Worm (Caenorhabditis elegans) whole organism, mixed stage, embryonic: ENCODE results near the gene gfi-1.
A peak's percentile ranks its signal among the peaks of the same experiment; 100 is the strongest.

Experiments used
- M03D4.4 ChIP-seq: sonication (generic microtip); optimal IDR thresholded peaks from 2 replicates; lab custom pipeline; 2017; ENCODE audit warnings: mild to moderate bottlenecking, missing genetic modification characterization, missing compliant biosample characterization
- bed-3 ChIP-seq: fragments of 200-800 bp; sonication (Bioruptor generic); optimal IDR thresholded peaks from 3 replicates; lab custom pipeline; 2018; ENCODE audit warnings: mild to moderate bottlenecking, missing genetic modification characterization, moderate library complexity, missing compliant biosample characterization
- blmp-1 ChIP-seq: fragments of 150-350 bp; optimal IDR thresholded peaks from 2 replicates; lab custom pipeline; 2014; ENCODE audit warnings: missing biosample characterization, missing genetic modification characterization
- ceh-39 ChIP-seq: fragments of 150-350 bp; optimal IDR thresholded peaks from 2 replicates; lab custom pipeline; 2014; ENCODE audit warnings: missing biosample characterization, missing genetic modification characterization
- ceh-43 ChIP-seq: fragments of 200-800 bp; sonication (Bioruptor generic); optimal IDR thresholded peaks from 2 replicates; lab custom pipeline; 2018; ENCODE audit warnings: mild to moderate bottlenecking, missing genetic modification characterization, moderate library complexity, missing compliant biosample characterization
- ces-1 ChIP-seq: fragments of 150-350 bp; optimal IDR thresholded peaks from 2 replicates; lab custom pipeline; 2014; ENCODE audit warnings: missing biosample characterization, missing genetic modification reagents, missing genetic modification characterization
- cnd-1 ChIP-seq: fragments of 200-800 bp; sonication (Bioruptor generic); optimal IDR thresholded peaks from 2 replicates; lab custom pipeline; 2018; ENCODE audit warnings: mild to moderate bottlenecking, missing genetic modification characterization, missing compliant biosample characterization
- drap-1 ChIP-seq: fragments of 200-800 bp; sonication (Bioruptor generic); optimal IDR thresholded peaks from 3 replicates; lab custom pipeline; 2018; ENCODE audit warnings: mild to moderate bottlenecking, missing genetic modification characterization, missing compliant biosample characterization
- elt-1 ChIP-seq: sonication (generic microtip); optimal IDR thresholded peaks from 2 replicates; lab custom pipeline; 2017; ENCODE audit warnings: missing genetic modification characterization, mild to moderate bottlenecking, missing compliant biosample characterization, antibody characterized with exemption, moderate library complexity, borderline replicate concordance; ENCODE audit not compliant: insufficient read depth
- elt-3 ChIP-seq: fragments of 150-350 bp; optimal IDR thresholded peaks from 2 replicates; lab custom pipeline; 2014; ENCODE audit warnings: missing biosample characterization, missing genetic modification characterization
- flh-1 ChIP-seq: fragments of 200-800 bp; sonication (Bioruptor generic); optimal IDR thresholded peaks from 2 replicates; lab custom pipeline; 2018; ENCODE audit warnings: mild to moderate bottlenecking, missing genetic modification characterization, moderate library complexity, missing compliant biosample characterization
- ham-2 ChIP-seq: fragments of 200-800 bp; sonication (Bioruptor generic); optimal IDR thresholded peaks from 2 replicates; lab custom pipeline; 2018; ENCODE audit warnings: mild to moderate bottlenecking, missing genetic modification characterization, missing compliant biosample characterization
- lin-13 ChIP-seq: fragments of 150-350 bp; optimal IDR thresholded peaks from 2 replicates; lab custom pipeline; 2014; ENCODE audit warnings: missing biosample characterization, missing genetic modification characterization
- lin-32 ChIP-seq: fragments of 200-800 bp; sonication (Bioruptor generic); optimal IDR thresholded peaks from 2 replicates; lab custom pipeline; 2018; ENCODE audit warnings: mild to moderate bottlenecking, missing genetic modification characterization, missing compliant biosample characterization
- lsy-2 ChIP-seq: fragments of 150-350 bp; optimal IDR thresholded peaks from 2 replicates; lab custom pipeline; 2014; ENCODE audit warnings: missing biosample characterization, missing genetic modification characterization
- mep-1 ChIP-seq: fragments of 150-350 bp; optimal IDR thresholded peaks from 2 replicates; lab custom pipeline; 2017; ENCODE audit warnings: missing biosample characterization, missing genetic modification reagents, missing genetic modification characterization, inconsistent platforms
- mls-2 ChIP-seq: sonication (generic microtip); optimal IDR thresholded peaks from 2 replicates; lab custom pipeline; 2016; ENCODE audit warnings: mild to moderate bottlenecking, missing genetic modification characterization, moderate library complexity, missing compliant biosample characterization
- nhr-12 ChIP-seq: fragments of 150-350 bp; optimal IDR thresholded peaks from 2 replicates; lab custom pipeline; 2014; ENCODE audit warnings: missing biosample characterization, missing genetic modification characterization
- nhr-2 ChIP-seq: fragments of 150-350 bp; optimal IDR thresholded peaks from 2 replicates; lab custom pipeline; 2014; ENCODE audit warnings: missing biosample characterization, missing genetic modification characterization
- nhr-237 ChIP-seq: fragments of 150-350 bp; optimal IDR thresholded peaks from 2 replicates; lab custom pipeline; 2014; ENCODE audit warnings: missing biosample characterization, missing genetic modification characterization
- nhr-28 ChIP-seq: fragments of 150-350 bp; optimal IDR thresholded peaks from 2 replicates; lab custom pipeline; 2014; ENCODE audit warnings: missing biosample characterization, missing genetic modification characterization
- nhr-76 ChIP-seq: sonication (generic microtip); optimal IDR thresholded peaks from 2 replicates; lab custom pipeline; 2017; ENCODE audit warnings: missing biosample characterization, missing genetic modification characterization
- pha-4 ChIP-seq: fragments of 150-350 bp; optimal IDR thresholded peaks from 2 replicates; lab custom pipeline; 2018; ENCODE audit warnings: missing biosample characterization, missing genetic modification reagents, missing genetic modification characterization
- sem-2 ChIP-seq: fragments of 200-800 bp; sonication (Bioruptor generic); optimal IDR thresholded peaks from 2 replicates; lab custom pipeline; 2018; ENCODE audit warnings: mild to moderate bottlenecking, missing genetic modification characterization, missing compliant biosample characterization
- snpc-4 ChIP-seq: fragments of 150-350 bp; optimal IDR thresholded peaks from 2 replicates; lab custom pipeline; 2014; ENCODE audit warnings: missing biosample characterization, missing genetic modification characterization
- sptf-1 ChIP-seq: sonication (generic microtip); optimal IDR thresholded peaks from 2 replicates; lab custom pipeline; 2017; ENCODE audit warnings: mild to moderate bottlenecking, missing genetic modification characterization, moderate library complexity, missing compliant biosample characterization
- tbx-8 ChIP-seq: fragments of 200-800 bp; sonication (Bioruptor generic); optimal IDR thresholded peaks from 2 replicates; lab custom pipeline; 2018; ENCODE audit warnings: mild to moderate bottlenecking, missing genetic modification characterization, moderate library complexity, missing compliant biosample characterization
- unc-120 ChIP-seq: sonication (generic microtip); optimal IDR thresholded peaks from 2 replicates; lab custom pipeline; 2017; ENCODE audit warnings: missing genetic modification characterization, missing compliant biosample characterization; ENCODE audit not compliant: poor library complexity, severe bottlenecking
- unc-39 ChIP-seq: fragments of 150-350 bp; optimal IDR thresholded peaks from 2 replicates; lab custom pipeline; 2014; ENCODE audit warnings: missing biosample characterization, missing genetic modification characterization
- unc-62 ChIP-seq: fragments of 150-350 bp; optimal IDR thresholded peaks from 2 replicates; lab custom pipeline; 2014; ENCODE audit warnings: missing biosample characterization, missing genetic modification reagents, missing genetic modification characterization
- zip-8 ChIP-seq: fragments of 150-350 bp; optimal IDR thresholded peaks from 2 replicates; lab custom pipeline; 2014; ENCODE audit warnings: missing biosample characterization, missing genetic modification characterization
- ztf-11 ChIP-seq: fragments of 150-350 bp; optimal IDR thresholded peaks from 2 replicates; lab custom pipeline; 2014; ENCODE audit warnings: missing biosample characterization, missing genetic modification characterization

Gene gfi-1

DNA sequence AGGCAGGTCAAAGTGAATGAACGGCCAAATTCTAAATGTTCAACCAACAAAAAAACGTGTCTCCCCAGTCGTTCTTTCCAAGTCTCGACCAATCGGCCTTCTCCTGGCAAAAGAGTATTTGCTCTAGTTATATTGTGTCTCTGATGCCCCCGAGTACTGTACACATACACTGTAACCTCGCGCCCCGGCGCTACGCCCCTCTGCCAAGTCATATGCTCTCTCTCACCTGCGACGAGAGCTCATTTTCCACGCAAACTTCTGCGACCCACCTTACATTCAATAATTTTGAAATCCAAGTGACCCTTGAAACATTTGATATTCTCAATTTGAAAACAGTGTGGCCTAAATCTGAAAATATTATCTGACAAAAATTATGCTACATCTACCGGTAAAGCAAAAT is 42.5 kb downstream of the gfi-1 start:
- no peak for TF ChIP-seq ztf-11 (tag; lab: Kevin White, UChicago)
- TF ChIP-seq nhr-2 (tag; lab: Kevin White, UChicago), result no peak
- TF ChIP-seq nhr-237, result no peak
- no peak for TF ChIP-seq sptf-1 (tag; lab: Kevin White, UChicago)
- TF ChIP-seq, all 35 proteins: peak for 0

DNA sequence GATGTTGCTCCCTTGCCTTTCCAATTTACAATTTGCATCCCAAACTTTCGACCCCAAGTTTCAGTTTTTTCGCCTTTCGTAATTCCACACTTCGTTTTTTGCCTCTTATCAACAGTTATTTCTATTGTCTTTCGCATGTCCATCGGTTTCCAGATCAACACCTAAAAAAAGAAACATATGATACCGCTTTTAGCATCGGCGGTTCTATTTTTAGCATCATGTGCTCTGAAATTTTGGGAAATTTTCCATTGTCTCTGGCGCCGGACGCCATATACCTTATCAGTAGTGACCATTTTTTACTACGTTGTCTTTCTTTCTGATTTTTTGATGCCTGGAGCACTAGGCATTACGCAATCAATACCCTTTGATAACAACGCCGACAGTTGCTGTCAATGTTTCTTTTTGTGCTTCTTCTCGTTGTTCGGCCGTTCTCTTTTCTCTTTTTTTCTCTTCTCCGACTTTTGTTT is 43.7 kb downstream of the gfi-1 start, which contains the start of gene bcl-11:
Gene bcl-11, plus strand, starts transcription at position 51 of the 467 bp plus-strand sequence.
- TF ChIP-seq ces-1 (GFP tag; lab: Kevin White, UChicago) (no peak), elt-3 (tag; lab: Kevin White, UChicago) (no peak), M03D4.4 (tag; lab: Kevin White, UChicago) (no peak), ham-2 (GFP tag; lab: Kevin White, UChicago) (no peak), nhr-237 (no peak), nhr-2 (tag; lab: Kevin White, UChicago) (no peak), zip-8 (tag; lab: Kevin White, UChicago) (no peak), tbx-8 (GFP tag; lab: Kevin White, UChicago) (no peak), lin-32 (GFP tag; lab: Kevin White, UChicago) (no peak)

DNA sequence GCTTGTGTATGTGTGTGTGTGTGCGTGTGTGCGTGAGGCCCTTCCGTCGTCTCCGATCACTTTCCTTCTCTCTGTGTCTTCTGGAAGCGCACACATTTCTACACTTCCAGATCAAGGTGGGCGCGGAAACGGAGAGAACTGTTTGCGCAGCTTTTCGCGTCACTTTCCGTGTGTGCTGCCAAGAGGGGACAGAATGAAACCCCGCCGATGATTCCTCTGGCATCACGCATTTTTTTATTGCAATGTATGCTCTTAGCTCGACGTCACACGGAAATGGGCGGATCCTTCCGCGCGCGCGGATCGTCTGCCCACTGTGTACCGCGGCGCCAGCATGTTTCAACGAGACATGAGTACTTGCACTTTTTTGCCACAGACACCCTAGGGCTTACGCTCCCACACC is 44.3 kb downstream of the gfi-1 start:
- TF ChIP-seq bed-3 (GFP tag; lab: Kevin White, UChicago), result no peak
- TF ChIP-seq nhr-76 (tag; lab: Kevin White, UChicago), result no peak
- no peak for TF ChIP-seq ham-2 (GFP tag; lab: Kevin White, UChicago)
- no peak for TF ChIP-seq tbx-8 (GFP tag; lab: Kevin White, UChicago)
- no peak for TF ChIP-seq ceh-39 (tag; lab: Kevin White, UChicago)
- TF ChIP-seq ces-1 (GFP tag; lab: Kevin White, UChicago), result no peak
- no peak for TF ChIP-seq zip-8 (tag; lab: Kevin White, UChicago)
- TF ChIP-seq unc-120 (tag; lab: Kevin White, UChicago), result no peak
- no peak for TF ChIP-seq nhr-12 (tag; lab: Kevin White, UChicago)
- no peak for TF ChIP-seq mep-1 (tag; lab: Kevin White, UChicago)
- no peak for TF ChIP-seq lsy-2 (tag; lab: Kevin White, UChicago)
- TF ChIP-seq unc-39 (tag; lab: Kevin White, UChicago), result no peak
- no peak for TF ChIP-seq sem-2 (GFP tag; lab: Kevin White, UChicago)
- no peak for TF ChIP-seq cnd-1 (tag; lab: Kevin White, UChicago)
- TF ChIP-seq mls-2, result no peak

DNA sequence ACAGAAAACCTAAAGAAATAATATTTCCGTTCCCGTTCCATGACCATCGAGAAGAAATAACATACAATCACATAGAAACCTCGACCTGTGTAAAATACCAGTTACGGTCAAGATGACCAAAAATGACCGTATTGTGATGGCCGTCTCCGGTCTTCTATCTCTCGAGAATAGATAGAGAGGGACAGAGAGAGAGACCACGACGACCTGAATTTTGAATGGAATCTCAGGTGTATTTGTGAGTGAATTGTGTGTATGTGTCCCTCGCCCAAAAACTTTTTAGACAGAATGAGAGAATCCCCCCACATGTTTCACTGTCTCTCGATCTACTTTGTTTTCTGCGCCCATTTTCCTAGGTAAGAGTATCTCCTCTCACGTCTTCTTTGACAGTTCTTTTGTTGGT is 44.9 kb downstream of the gfi-1 start:
- TF ChIP-seq nhr-237 (no peak), bed-3 (GFP tag; lab: Kevin White, UChicago) (no peak), unc-120 (tag; lab: Kevin White, UChicago) (no peak), unc-62 (no peak), lin-13 (tag; lab: Kevin White, UChicago) (no peak), pha-4 (no peak), flh-1 (no peak), tbx-8 (GFP tag; lab: Kevin White, UChicago) (no peak), ham-2 (GFP tag; lab: Kevin White, UChicago) (no peak), ces-1 (GFP tag; lab: Kevin White, UChicago) (no peak), cnd-1 (tag; lab: Kevin White, UChicago) (no peak), nhr-28 (tag; lab: Kevin White, UChicago) (no peak), ceh-43 (GFP tag; lab: Kevin White, UChicago) (no peak), snpc-4 (no peak), elt-1 (tag; lab: Kevin White, UChicago) (no peak), drap-1 (GFP tag; lab: Kevin White, UChicago) (no peak), nhr-2 (tag; lab: Kevin White, UChicago) (no peak)

DNA sequence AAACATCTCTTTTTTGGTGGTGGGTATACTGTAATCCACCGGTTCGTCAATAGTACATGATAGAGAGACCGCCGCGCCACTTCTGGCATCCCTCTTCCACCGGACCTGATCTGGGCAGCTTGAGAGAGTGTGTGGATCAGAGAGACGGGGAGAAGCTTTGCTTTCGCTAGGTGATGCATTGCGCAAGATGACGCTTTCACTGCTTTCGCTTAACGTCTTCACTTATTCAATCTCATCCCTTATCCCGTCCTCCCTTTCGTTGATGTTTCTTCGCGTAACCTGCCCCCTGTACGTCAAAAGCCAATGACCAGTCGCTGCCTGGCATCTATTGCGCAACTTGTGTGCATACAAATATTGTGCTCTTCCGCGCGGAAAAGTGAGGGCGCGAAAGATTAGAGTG is 45.5 kb downstream of the gfi-1 start:
- no peak for TF ChIP-seq cnd-1 (tag; lab: Kevin White, UChicago)
- TF ChIP-seq ztf-11 (tag; lab: Kevin White, UChicago), result no peak
- TF ChIP-seq lin-32 (GFP tag; lab: Kevin White, UChicago), result no peak
- peak; percentile 99 for TF ChIP-seq blmp-1 (tag; lab: Kevin White, UChicago)
- TF ChIP-seq unc-39 (tag; lab: Kevin White, UChicago), result no peak
- TF ChIP-seq unc-120 (tag; lab: Kevin White, UChicago), result no peak
- TF ChIP-seq zip-8 (tag; lab: Kevin White, UChicago), result no peak
- TF ChIP-seq elt-1 (tag; lab: Kevin White, UChicago), result peak; percentile 65
- TF ChIP-seq ceh-43 (GFP tag; lab: Kevin White, UChicago), result no peak
- no peak for TF ChIP-seq snpc-4
- peak; percentile 85 for TF ChIP-seq ham-2 (GFP tag; lab: Kevin White, UChicago)
- TF ChIP-seq flh-1, result no peak
- no peak for TF ChIP-seq lsy-2 (tag; lab: Kevin White, UChicago)
- no peak for TF ChIP-seq ceh-39 (tag; lab: Kevin White, UChicago)
- TF ChIP-seq sptf-1 (tag; lab: Kevin White, UChicago), result peak; percentile 1
